Fruit fly (Drosophila melanogaster) whole organism, pupa: Measurements from ENCODE around the gene sesB.
A peak's percentile ranks its signal among the peaks of the same experiment; 100 is the strongest.

Experiments
- CG10348 ChIP-seq: fragments of 200-800 bp; sonication (Bioruptor generic); IDR thresholded peaks from 2 replicates; pipeline ENCODE4 v1.3.6; 2022; ENCODE audit warnings: missing biosample characterization, missing genetic modification characterization
- CG12605 ChIP-seq: fragments of 200-800 bp; sonication (Bioruptor generic); IDR thresholded peaks from 2 replicates; pipeline ENCODE4 v1.3.6; 2022; ENCODE audit warnings: missing biosample characterization, missing genetic modification characterization
- CG13204 ChIP-seq: fragments of 200-800 bp; sonication (Bioruptor generic); optimal IDR thresholded peaks from 2 replicates; lab custom pipeline; 2018; ENCODE audit warnings: missing biosample characterization, mild to moderate bottlenecking, missing genetic modification characterization, moderate library complexity
- CG14655 ChIP-seq: fragments of 200-800 bp; sonication (Bioruptor generic); optimal IDR thresholded peaks from 3 replicates; lab custom pipeline; 2017; ENCODE audit warnings: mild to moderate bottlenecking, missing biosample characterization, missing genetic modification reagents, missing genetic modification characterization
- CG15710 ChIP-seq: fragments of 200-800 bp; sonication (Bioruptor generic); optimal IDR thresholded peaks from 2 replicates; lab custom pipeline; 2018; ENCODE audit warnings: missing biosample characterization, mild to moderate bottlenecking, missing genetic modification characterization, moderate library complexity
- CG17806 ChIP-seq: fragments of 200-800 bp; sonication (Bioruptor generic); optimal IDR thresholded peaks from 2 replicates; lab custom pipeline; 2018; ENCODE audit warnings: missing biosample characterization, mild to moderate bottlenecking, missing genetic modification characterization, moderate library complexity
- CG32121 ChIP-seq: fragments of 200-800 bp; sonication (Bioruptor generic); IDR thresholded peaks from 2 replicates; pipeline ENCODE4 v1.3.6; 2022; ENCODE audit warnings: missing biosample characterization, missing genetic modification characterization
- CG34367 ChIP-seq: fragments of 200-800 bp; sonication (Bioruptor generic); optimal IDR thresholded peaks from 2 replicates; lab custom pipeline; 2018; ENCODE audit warnings: missing biosample characterization, mild to moderate bottlenecking, missing genetic modification characterization
- CG4496 ChIP-seq: fragments of 200-800 bp; sonication (Bioruptor generic); IDR thresholded peaks from 3 replicates; pipeline ENCODE4 v1.3.6; 2022; ENCODE audit warnings: missing biosample characterization, missing genetic modification characterization
- CG8159 ChIP-seq: fragments of 200-800 bp; sonication (Bioruptor generic); optimal IDR thresholded peaks from 3 replicates; lab custom pipeline; 2018; ENCODE audit warnings: missing biosample characterization, mild to moderate bottlenecking, missing genetic modification characterization, moderate library complexity
- CG8301 ChIP-seq: fragments of 200-800 bp; sonication (Bioruptor generic); optimal IDR thresholded peaks from 2 replicates; lab custom pipeline; 2018; ENCODE audit warnings: missing biosample characterization, mild to moderate bottlenecking, missing genetic modification characterization
- CG9948 ChIP-seq: fragments of 200-800 bp; sonication (Bioruptor generic); optimal IDR thresholded peaks from 2 replicates; lab custom pipeline; 2018; ENCODE audit warnings: missing biosample characterization, mild to moderate bottlenecking, missing genetic modification characterization, moderate library complexity
- D1 ChIP-seq: fragments of 200-800 bp; sonication (Bioruptor generic); optimal IDR thresholded peaks from 2 replicates; lab custom pipeline; 2018; ENCODE audit warnings: missing biosample characterization, mild to moderate bottlenecking, missing genetic modification characterization, moderate library complexity
- EcR ChIP-seq: fragments of 200-800 bp; sonication (Bioruptor generic); optimal IDR thresholded peaks from 3 replicates; lab custom pipeline; 2019; ENCODE audit warnings: missing biosample characterization, missing genetic modification characterization, mild to moderate bottlenecking, moderate library complexity, missing genetic modification reagents
- Ets98B ChIP-seq: fragments of 200-800 bp; sonication (Bioruptor generic); IDR thresholded peaks from 2 replicates; pipeline ENCODE4 v1.3.6; 2022; ENCODE audit warnings: missing biosample characterization, missing genetic modification characterization
- Pif1A ChIP-seq: fragments of 200-800 bp; sonication (Bioruptor generic); optimal IDR thresholded peaks from 3 replicates; lab custom pipeline; 2016; ENCODE audit warnings: missing biosample characterization, missing genetic modification characterization
- Pif1B ChIP-seq: fragments of 200-800 bp; sonication (Bioruptor generic); optimal IDR thresholded peaks from 3 replicates; lab custom pipeline; 2016; ENCODE audit warnings: missing biosample characterization, missing genetic modification characterization
- Snoo ChIP-seq: fragments of 200-800 bp; sonication (Bioruptor generic); optimal IDR thresholded peaks from 3 replicates; lab custom pipeline; 2017; ENCODE audit warnings: missing biosample characterization, mild to moderate bottlenecking, missing genetic modification characterization, inconsistent platforms
- fd96Ca ChIP-seq: fragments of 200-800 bp; sonication (Bioruptor generic); IDR thresholded peaks from 3 replicates; pipeline ENCODE4 v1.3.6; 2022; ENCODE audit warnings: missing biosample characterization, missing genetic modification characterization
- gl ChIP-seq: fragments of 200-800 bp; sonication (Bioruptor generic); optimal IDR thresholded peaks from 2 replicates; lab custom pipeline; 2018; ENCODE audit warnings: missing biosample characterization, mild to moderate bottlenecking, missing genetic modification characterization
- rn ChIP-seq: fragments of 200-800 bp; sonication (Bioruptor generic); IDR thresholded peaks from 2 replicates; pipeline ENCODE4 v1.3.6; 2022; ENCODE audit warnings: missing biosample characterization, missing genetic modification characterization

The sesB gene

DNA sequence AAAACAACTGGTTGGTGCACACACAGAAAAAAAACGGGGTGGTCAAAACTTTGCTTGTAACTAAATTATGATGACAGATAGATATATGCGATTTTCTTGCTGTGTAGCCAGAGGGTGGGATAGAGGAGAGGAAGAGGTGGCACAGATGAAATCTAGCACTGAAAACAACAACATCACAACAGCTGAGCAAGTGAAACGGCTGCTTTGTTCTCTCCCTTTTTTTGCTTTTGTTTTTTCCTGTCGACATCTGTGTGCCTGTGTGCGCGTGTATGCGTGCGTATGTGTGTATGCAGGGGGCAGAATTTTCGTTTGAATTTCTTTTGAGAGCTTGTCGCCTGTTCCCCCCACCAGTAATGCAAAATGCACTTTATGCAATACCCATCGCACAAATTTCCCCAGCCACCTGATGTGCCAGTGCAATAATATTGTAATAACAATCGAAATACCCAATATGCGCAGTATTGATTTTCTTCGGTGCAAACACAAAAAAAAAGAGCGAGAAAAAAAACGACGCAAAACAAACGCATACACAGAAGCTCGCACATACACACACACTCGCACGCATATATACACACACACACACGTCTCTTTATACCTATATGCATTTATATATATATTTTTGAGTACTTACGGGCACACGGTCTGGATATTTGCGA is 19.3 kb downstream of the sesB start:
- TF ChIP-seq rn (GFP tag; lab: Robert Waterston, UW) (peak; percentile 64), CG4496 (GFP tag; lab: Robert Waterston, UW) (peak; percentile 72), CG34367 (tag; lab: Kevin White, UChicago) (peak; percentile 56), CG13204 (GFP tag; lab: Kevin White, UChicago) (peak; percentile 74), D1 (tag; lab: Kevin White, UChicago) (peak; percentile 44), Pif1B (GFP tag; lab: Kevin White, UChicago) (peak; percentile 63), CG9948 (peak; percentile 38), CG14655 (GFP tag; lab: Kevin White, UChicago) (peak; percentile 81), CG17806 (peak; percentile 44), CG10348 (GFP tag; lab: Robert Waterston, UW) (peak; percentile 38; the same call in 1 of the 2 replicates), CG8159 (peak; percentile 67), Snoo (tag; lab: Kevin White, UChicago) (peak; percentile 9), Ets98B (GFP tag; lab: Robert Waterston, UW) (peak; percentile 82), EcR (peak; percentile 14), CG12605 (GFP tag; lab: Robert Waterston, UW) (peak; percentile 7), CG8301 (tag; lab: Kevin White, UChicago) (peak; percentile 70), CG15710 (tag; lab: Kevin White, UChicago) (peak; percentile 66), Pif1A (peak; percentile 73), fd96Ca (GFP tag; lab: Robert Waterston, UW) (peak; percentile 72; the same call in 1 of the 3 replicates), CG32121 (peak; percentile 82), gl (tag; lab: Kevin White, UChicago) (peak; percentile 88)
- TF ChIP-seq, all 21 proteins: peak for 21

dm6 chrX:10766976-10767349 is 19.8 kb downstream of the sesB start:
- no peak for TF ChIP-seq Ets98B (GFP tag; lab: Robert Waterston, UW)
- TF ChIP-seq CG14655 (GFP tag; lab: Kevin White, UChicago) = no peak
- TF ChIP-seq CG12605 (GFP tag; lab: Robert Waterston, UW) = peak; percentile 69
- TF ChIP-seq CG32121 = no peak
- TF ChIP-seq CG15710 (tag; lab: Kevin White, UChicago) = no peak

DNA sequence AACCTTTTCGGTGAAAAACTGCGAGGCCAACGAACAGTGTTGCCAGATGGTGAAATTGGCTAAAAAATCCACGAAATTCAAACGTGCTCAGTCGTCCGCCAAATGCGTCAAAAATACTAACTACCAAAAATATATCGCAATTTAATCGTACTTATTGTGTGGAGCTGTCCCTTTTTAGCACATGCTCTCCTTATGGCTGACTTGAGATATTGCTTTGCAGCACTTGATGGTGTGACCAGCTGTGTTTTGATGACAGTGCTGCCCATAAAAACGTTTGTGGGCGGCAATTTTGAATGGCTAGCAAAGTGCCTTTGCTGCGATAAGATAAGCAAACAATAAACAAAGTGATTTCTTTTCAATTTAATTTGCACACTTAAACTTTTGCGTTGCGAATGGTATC is 22.6 kb downstream of the sesB start, which contains the start of gene Tango5:
Tango5 (minus strand) TSS at position 208 of the 400 bp plus-strand sequence.
- TF ChIP-seq CG4496 (GFP tag; lab: Robert Waterston, UW) = peak; percentile 13; the same call in 1 of the 3 replicates
- TF ChIP-seq Ets98B (GFP tag; lab: Robert Waterston, UW) = no peak
- TF ChIP-seq, all 21 proteins: peak for 1

- TF ChIP-seq Pif1A (no peak), Ets98B (GFP tag; lab: Robert Waterston, UW) (peak; percentile 41; the same call in 1 of the 2 replicates), EcR (peak; percentile 65), CG32121 (peak; percentile 51), CG8159 (no peak), gl (tag; lab: Kevin White, UChicago) (peak; percentile 9), fd96Ca (GFP tag; lab: Robert Waterston, UW) (peak; percentile 33; the same call in 1 of the 3 replicates), CG13204 (GFP tag; lab: Kevin White, UChicago) (peak; percentile 71)
- TF ChIP-seq, all 21 proteins: peak for 6
These were observed 23.5 kb downstream of the sesB start for dm6 chrX:10762959-10763883.

DNA sequence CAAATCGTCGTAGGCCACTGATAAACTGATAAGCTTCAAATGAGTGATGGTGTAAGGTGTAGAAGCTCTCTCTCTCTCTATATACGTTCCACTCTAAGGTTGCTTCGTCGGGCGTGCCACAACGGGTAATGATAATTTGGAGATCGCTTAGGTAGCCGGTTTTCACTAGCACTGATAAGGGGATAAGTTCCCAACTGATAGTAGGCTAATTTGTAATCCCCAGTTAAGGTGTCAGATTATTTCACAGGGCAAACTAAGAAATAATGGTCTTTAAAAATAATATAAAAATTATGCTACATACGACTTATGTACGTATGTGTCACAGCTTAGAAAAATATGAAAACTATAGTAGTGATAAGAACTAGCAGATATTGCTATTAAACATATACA is 24.2 kb downstream of the sesB start:
- no peak for TF ChIP-seq CG12605 (GFP tag; lab: Robert Waterston, UW)

DNA sequence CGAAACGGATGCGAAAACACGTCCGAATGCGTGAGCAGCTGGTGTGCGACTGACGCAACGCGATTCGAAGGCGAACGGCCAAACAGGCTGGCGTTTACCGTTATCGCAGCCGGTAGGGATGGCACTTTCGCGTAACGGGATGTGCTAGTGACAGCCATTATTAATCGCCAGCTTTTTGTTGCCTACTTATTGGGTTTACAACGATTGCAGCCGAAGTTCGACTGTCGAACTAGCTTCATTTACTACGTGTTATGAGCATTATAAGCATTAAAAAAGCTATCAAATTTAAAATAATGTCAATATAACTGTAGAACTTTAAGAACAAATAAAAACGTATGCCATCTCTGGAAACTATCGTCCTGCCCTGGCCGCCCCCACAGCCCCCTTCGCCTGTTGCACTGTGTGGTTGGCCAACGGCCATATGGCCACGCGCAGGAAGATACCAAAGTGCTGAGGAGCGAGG is 29.1 kb downstream of the sesB start, which contains the start of gene Rph:
Rph (minus strand) TSS at position 51 of the 463 bp plus-strand sequence.
- TF ChIP-seq fd96Ca (GFP tag; lab: Robert Waterston, UW) (0 out of 3 replicates have a peak, but pooled peaks have one; percentile 14), CG17806 (no peak)
